Worm (Caenorhabditis elegans): ENCODE results near the gene acr-3.

acr-3 gene

DNA sequence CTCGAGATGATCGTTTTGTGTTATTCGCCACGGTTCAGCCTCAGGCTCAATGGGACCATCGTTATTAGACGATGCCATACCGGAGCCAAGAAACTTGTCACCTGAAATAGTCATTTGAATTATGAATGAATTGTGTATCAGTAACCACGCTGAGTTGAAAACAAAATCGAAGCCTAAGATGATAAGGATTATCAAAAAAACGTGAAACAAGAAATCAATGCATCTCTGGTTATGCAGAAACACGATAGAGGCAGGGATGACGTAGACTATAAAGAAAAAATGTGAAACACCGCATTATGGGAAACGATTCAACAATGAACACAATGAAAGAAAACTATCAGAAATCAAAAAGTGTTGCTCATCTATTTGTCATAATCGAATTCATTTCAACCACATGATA lies 13.6 kb downstream of the acr-3 start, which contains the start of gene smf-1:
smf-1 (minus strand) TSS at position 101 of the 400 bp plus-strand sequence.
- no peak for TF ChIP-seq hnd-1 (tag; optimal IDR thresholded peaks at IDR 0.05)
- TF ChIP-seq sea-1 (GFP tag; conservative IDR thresholded peaks at IDR 0.05) = no peak
- TF ChIP-seq ama-1 (optimal IDR thresholded peaks at IDR 0.05) = no peak
- no peak for TF ChIP-seq ets-7 (tag; optimal IDR thresholded peaks at IDR 0.05)
- TF ChIP-seq scrt-1 (GFP tag; IDR thresholded peaks at IDR 0.05) = no peak
- TF ChIP-seq hmbx-1 (tag; optimal IDR thresholded peaks at IDR 0.05) = no peak
- TF ChIP-seq hmg-4 (GFP tag; optimal IDR thresholded peaks at IDR 0.05) = no peak
- TF ChIP-seq B0310.2 (tag; optimal IDR thresholded peaks at IDR 0.05) = no peak
- no peak for TF ChIP-seq ceh-36 (tag; optimal IDR thresholded peaks at IDR 0.05)
- TF ChIP-seq tbx-11 (GFP tag; IDR thresholded peaks at IDR 0.05) = no peak
- TF ChIP-seq pes-1 (GFP tag; IDR thresholded peaks at IDR 0.05) = no peak
- no peak for TF ChIP-seq ceh-13 (GFP tag; optimal IDR thresholded peaks at IDR 0.05)
- no peak for TF ChIP-seq tbx-37 (GFP tag; conservative IDR thresholded peaks at IDR 0.05)
- no peak for TF ChIP-seq flt-1 (GFP tag; IDR thresholded peaks at IDR 0.05)
- TF ChIP-seq aly-1 (tag; optimal IDR thresholded peaks at IDR 0.05) = no peak
- TF ChIP-seq F13C5.2 (tag; optimal IDR thresholded peaks at IDR 0.05) = no peak
- TF ChIP-seq tra-4 (tag; optimal IDR thresholded peaks at IDR 0.05) = no peak

ce11 chrX:6725260-6725718 lies 16.0 kb downstream of the acr-3 start, which contains the start of gene slc-25A10:
slc-25A10 (minus strand) TSS chrX:6725668.
- TF ChIP-seq scrt-1 (GFP tag; IDR thresholded peaks at IDR 0.05) (no peak), ceh-36 (tag; optimal IDR thresholded peaks at IDR 0.05) (no peak), B0310.2 (tag; optimal IDR thresholded peaks at IDR 0.05) (no peak), aly-1 (tag; optimal IDR thresholded peaks at IDR 0.05) (no peak), ceh-13 (GFP tag; optimal IDR thresholded peaks at IDR 0.05) (no peak), hnd-1 (tag; optimal IDR thresholded peaks at IDR 0.05) (no peak), tbx-37 (GFP tag; conservative IDR thresholded peaks at IDR 0.05) (no peak), hmbx-1 (tag; optimal IDR thresholded peaks at IDR 0.05) (no peak), sea-1 (GFP tag; conservative IDR thresholded peaks at IDR 0.05) (no peak), tra-4 (tag; optimal IDR thresholded peaks at IDR 0.05) (no peak), F13C5.2 (tag; optimal IDR thresholded peaks at IDR 0.05) (no peak), flt-1 (GFP tag; IDR thresholded peaks at IDR 0.05) (no peak), ama-1 (optimal IDR thresholded peaks at IDR 0.05) (no peak), pes-1 (GFP tag; IDR thresholded peaks at IDR 0.05) (no peak), hmg-4 (GFP tag; optimal IDR thresholded peaks at IDR 0.05) (no peak), tbx-11 (GFP tag; IDR thresholded peaks at IDR 0.05) (no peak), ets-7 (tag; optimal IDR thresholded peaks at IDR 0.05) (no peak)

ce11 chrX:6728820-6729396 lies 19.6 kb downstream of the acr-3 start:
- TF ChIP-seq ets-7 (tag; optimal IDR thresholded peaks at IDR 0.05) (no peak), hnd-1 (tag; optimal IDR thresholded peaks at IDR 0.05) (no peak), ceh-13 (GFP tag; optimal IDR thresholded peaks at IDR 0.05) (no peak), ama-1 (optimal IDR thresholded peaks at IDR 0.05) (no peak), ceh-36 (tag; optimal IDR thresholded peaks at IDR 0.05) (no peak), flt-1 (GFP tag; IDR thresholded peaks at IDR 0.05) (no peak), B0310.2 (tag; optimal IDR thresholded peaks at IDR 0.05) (no peak), sea-1 (GFP tag; conservative IDR thresholded peaks at IDR 0.05) (no peak), tra-4 (tag; optimal IDR thresholded peaks at IDR 0.05) (no peak), hmbx-1 (tag; optimal IDR thresholded peaks at IDR 0.05) (no peak), scrt-1 (GFP tag; IDR thresholded peaks at IDR 0.05) (no peak), F13C5.2 (tag; optimal IDR thresholded peaks at IDR 0.05) (no peak), aly-1 (tag; optimal IDR thresholded peaks at IDR 0.05) (no peak), pes-1 (GFP tag; IDR thresholded peaks at IDR 0.05) (no peak)

- no peak for TF ChIP-seq ets-7 (tag; optimal IDR thresholded peaks at IDR 0.05)
- no peak for TF ChIP-seq tbx-11 (GFP tag; IDR thresholded peaks at IDR 0.05)
- TF ChIP-seq hmbx-1 (tag; optimal IDR thresholded peaks at IDR 0.05) = no peak
- TF ChIP-seq tra-4 (tag; optimal IDR thresholded peaks at IDR 0.05) = no peak
- TF ChIP-seq flt-1 (GFP tag; IDR thresholded peaks at IDR 0.05) = no peak
- TF ChIP-seq aly-1 (tag; optimal IDR thresholded peaks at IDR 0.05) = no peak
- TF ChIP-seq ceh-13 (GFP tag; optimal IDR thresholded peaks at IDR 0.05) = no peak
- TF ChIP-seq F13C5.2 (tag; optimal IDR thresholded peaks at IDR 0.05) = no peak
- no peak for TF ChIP-seq pes-1 (GFP tag; IDR thresholded peaks at IDR 0.05)
- TF ChIP-seq scrt-1 (GFP tag; IDR thresholded peaks at IDR 0.05) = no peak
- no peak for TF ChIP-seq hmg-4 (GFP tag; optimal IDR thresholded peaks at IDR 0.05)
- no peak for TF ChIP-seq hnd-1 (tag; optimal IDR thresholded peaks at IDR 0.05)
- no peak for TF ChIP-seq ceh-36 (tag; optimal IDR thresholded peaks at IDR 0.05)
Measured at ce11 chrX:6729593-6729992, 20.3 kb downstream of the acr-3 start, which contains the start of gene K11G12.6. K11G12.6 (minus strand) TSS chrX:6729657.

DNA sequence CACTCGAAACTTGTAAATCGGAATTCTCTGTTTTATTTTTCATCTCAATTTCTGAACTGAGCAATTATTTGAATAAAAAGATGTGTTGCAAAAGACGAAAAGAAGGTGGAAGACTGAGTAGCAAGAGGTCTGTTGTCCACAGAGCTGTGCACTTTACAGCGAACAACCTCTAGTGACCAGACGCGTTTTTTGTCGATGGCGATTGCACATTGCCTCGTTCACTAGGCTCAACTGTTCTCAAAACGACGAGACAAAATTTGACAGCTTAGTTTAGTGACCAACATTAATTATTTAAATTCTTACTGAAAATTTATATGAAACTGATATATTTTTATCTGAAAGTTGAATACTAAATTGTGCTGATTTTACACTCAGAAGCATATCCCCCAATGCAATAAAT lies 23.9 kb downstream of the acr-3 start, which contains the start of gene R03E9.2:
R03E9.2 (minus strand) TSS at position 101 of the 400 bp plus-strand sequence.
- TF ChIP-seq hnd-1 (tag; optimal IDR thresholded peaks at IDR 0.05) (no peak), flt-1 (GFP tag; IDR thresholded peaks at IDR 0.05) (no peak), scrt-1 (GFP tag; IDR thresholded peaks at IDR 0.05) (no peak), pes-1 (GFP tag; IDR thresholded peaks at IDR 0.05) (no peak), sea-1 (GFP tag; conservative IDR thresholded peaks at IDR 0.05) (no peak), B0310.2 (tag; optimal IDR thresholded peaks at IDR 0.05) (no peak), hmg-4 (GFP tag; optimal IDR thresholded peaks at IDR 0.05) (no peak), hmbx-1 (tag; optimal IDR thresholded peaks at IDR 0.05) (no peak), ceh-13 (GFP tag; optimal IDR thresholded peaks at IDR 0.05) (no peak), tbx-11 (GFP tag; IDR thresholded peaks at IDR 0.05) (no peak), ama-1 (optimal IDR thresholded peaks at IDR 0.05) (no peak), tbx-37 (GFP tag; conservative IDR thresholded peaks at IDR 0.05) (no peak), ets-7 (tag; optimal IDR thresholded peaks at IDR 0.05) (no peak), F13C5.2 (tag; optimal IDR thresholded peaks at IDR 0.05) (no peak), aly-1 (tag; optimal IDR thresholded peaks at IDR 0.05) (no peak)

- no peak for TF ChIP-seq hmg-4 (GFP tag; optimal IDR thresholded peaks at IDR 0.05)
- TF ChIP-seq aly-1 (tag; optimal IDR thresholded peaks at IDR 0.05) = no peak
- TF ChIP-seq flt-1 (GFP tag; IDR thresholded peaks at IDR 0.05) = no peak
- TF ChIP-seq tbx-37 (GFP tag; conservative IDR thresholded peaks at IDR 0.05) = no peak
- no peak for TF ChIP-seq tbx-11 (GFP tag; IDR thresholded peaks at IDR 0.05)
- no peak for TF ChIP-seq sea-1 (GFP tag; conservative IDR thresholded peaks at IDR 0.05)
- TF ChIP-seq hmbx-1 (tag; optimal IDR thresholded peaks at IDR 0.05) = no peak
- no peak for TF ChIP-seq ceh-36 (tag; optimal IDR thresholded peaks at IDR 0.05)
- no peak for TF ChIP-seq B0310.2 (tag; optimal IDR thresholded peaks at IDR 0.05)
- no peak for TF ChIP-seq tra-4 (tag; optimal IDR thresholded peaks at IDR 0.05)
- TF ChIP-seq ceh-13 (GFP tag; optimal IDR thresholded peaks at IDR 0.05) = no peak
- no peak for TF ChIP-seq scrt-1 (GFP tag; IDR thresholded peaks at IDR 0.05)
- no peak for TF ChIP-seq hnd-1 (tag; optimal IDR thresholded peaks at IDR 0.05)
- TF ChIP-seq ets-7 (tag; optimal IDR thresholded peaks at IDR 0.05) = no peak
Measured at ce11 chrX:6735494-6735893, 26.2 kb downstream of the acr-3 start.
